Worm (Caenorhabditis elegans) whole organism, late embryonic: Measurements from ENCODE around the gene H24K24.2.

ENCODE experiments used
- ama-1 ChIP-seq: fragments of 150-350 bp; optimal IDR thresholded peaks from 2 replicates; lab custom pipeline; 2014
- ceh-24 ChIP-seq: sonication (generic microtip); optimal IDR thresholded peaks from 2 replicates; lab custom pipeline; 2016; ENCODE audit warnings: mild to moderate bottlenecking, missing genetic modification characterization, missing compliant biosample characterization
- fkh-10 ChIP-seq: fragments of 150-350 bp; optimal IDR thresholded peaks from 2 replicates; lab custom pipeline; 2014; ENCODE audit warnings: missing biosample characterization, missing genetic modification reagents, missing genetic modification characterization
- nfya-1 ChIP-seq: sonication (generic microtip); optimal IDR thresholded peaks from 2 replicates; lab custom pipeline; 2017; ENCODE audit warnings: missing genetic modification characterization, mild to moderate bottlenecking, missing compliant biosample characterization, antibody characterized with exemption, moderate library complexity
- nhr-232 ChIP-seq: sonication (generic microtip); optimal IDR thresholded peaks from 2 replicates; lab custom pipeline; 2016; ENCODE audit warnings: missing genetic modification characterization, missing compliant biosample characterization
- pha-4 ChIP-seq: fragments of 150-350 bp; optimal IDR thresholded peaks from 2 replicates; lab custom pipeline; 2018; ENCODE audit warnings: missing biosample characterization, missing genetic modification reagents, missing genetic modification characterization

DNA sequence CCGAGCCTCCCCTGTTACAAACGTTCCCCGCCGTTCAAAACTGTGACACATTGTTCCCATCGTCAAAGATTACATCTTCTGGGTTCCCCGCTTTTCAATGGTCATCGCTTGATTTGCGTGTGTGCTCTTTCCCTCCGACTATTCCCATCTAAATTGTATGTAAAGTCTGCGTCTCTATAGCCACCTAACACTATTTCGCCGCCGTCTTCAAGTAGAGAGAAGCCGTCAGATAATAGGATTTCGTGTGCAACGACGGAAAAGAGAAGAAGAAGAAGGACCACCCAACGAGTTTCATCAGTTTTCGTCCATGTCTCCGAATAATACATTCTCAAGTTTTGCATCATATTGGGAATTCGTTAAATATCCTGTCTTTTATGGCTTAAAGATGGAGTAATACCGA, 48.6 kb downstream of the H24K24.2 start:
- no peak for TF ChIP-seq ceh-24 (tag; lab: Kevin White, UChicago)
- TF ChIP-seq nhr-232 (tag; lab: Kevin White, UChicago): no peak
- no peak for TF ChIP-seq ama-1 (lab: Kevin White, UChicago)
- TF ChIP-seq nfya-1 (tag; lab: Kevin White, UChicago): peak; percentile 50
- TF ChIP-seq pha-4 (tag; lab: Kevin White, UChicago): no peak
- no peak for TF ChIP-seq fkh-10
